Fruit fly (Drosophila melanogaster) whole organism, embryonic: ENCODE data around the gene Tim8.

ENCODE experiments used
- Asciz ChIP-seq: fragments of 200-800 bp; sonication (Bioruptor generic); optimal IDR thresholded peaks from 2 replicates; lab custom pipeline; 2017; ENCODE audit warnings: missing biosample characterization, mild to moderate bottlenecking, missing genetic modification characterization, missing genetic modification reagents
- CG3281 ChIP-seq: fragments of 200-800 bp; sonication (Bioruptor generic); optimal IDR thresholded peaks from 3 replicates; lab custom pipeline; 2017; ENCODE audit warnings: missing biosample characterization, mild to moderate bottlenecking, missing genetic modification characterization
- Dref ChIP-seq: fragments of 200-800 bp; sonication (Bioruptor generic); IDR thresholded peaks from 2 replicates; pipeline ENCODE4 v1.3.6; 2022; ENCODE audit warnings: missing biosample characterization, missing genetic modification characterization
- Elba2 ChIP-seq: fragments of 200-800 bp; sonication (Bioruptor generic); optimal IDR thresholded peaks from 3 replicates; lab custom pipeline; 2016; ENCODE audit warnings: missing biosample characterization, missing genetic modification characterization
- ab ChIP-seq: fragments of 200-800 bp; sonication (Bioruptor generic); optimal IDR thresholded peaks from 2 replicates; lab custom pipeline; 2016; ENCODE audit warnings: missing biosample characterization, missing genetic modification characterization
- sna ChIP-seq: fragments of 200-800 bp; sonication (Bioruptor generic); IDR thresholded peaks from 2 replicates; pipeline ENCODE4 v1.3.6; 2022; ENCODE audit warnings: missing biosample characterization, missing genetic modification characterization; ENCODE audit not compliant: partially characterized antibody
- toy ChIP-seq: fragments of 200-800 bp; sonication (Bioruptor generic); IDR thresholded peaks from 2 replicates; pipeline ENCODE4 v1.3.6; 2022; ENCODE audit warnings: missing biosample characterization, missing genetic modification characterization

DNA sequence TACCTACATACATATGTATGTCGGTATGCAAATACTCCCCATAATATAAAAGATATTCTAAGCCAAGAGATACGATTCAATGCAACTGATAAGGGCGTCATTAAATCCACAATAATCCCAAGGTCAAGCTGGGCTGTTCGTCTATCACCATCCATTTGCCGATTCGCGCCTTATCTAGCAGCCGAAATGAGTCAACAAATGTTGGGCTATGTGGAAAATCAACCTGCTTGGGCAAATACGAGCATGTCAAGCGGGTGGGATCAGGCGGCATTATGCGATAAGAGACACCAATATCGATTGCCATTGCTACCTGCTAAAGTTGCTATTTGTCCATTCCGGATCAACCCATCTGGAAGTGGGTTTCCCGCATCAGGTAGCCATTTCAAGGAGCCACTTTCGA, 45.6 kb upstream of the Tim8 start:
- TF ChIP-seq toy (no peak), ab (GFP tag; lab: Kevin White, UChicago) (no peak), Elba2 (GFP tag; lab: Kevin White, UChicago) (no peak), sna (GFP tag; lab: Robert Waterston, UW) (no peak), Dref (GFP tag; lab: Robert Waterston, UW) (no peak), CG3281 (GFP tag; lab: Kevin White, UChicago) (no peak), Asciz (no peak)
